Fruit fly (Drosophila melanogaster) Kc167 (cell line): ENCODE results near the gene GstT4.

Experiments used
- h ChIP-seq: fragments of >200 bp; optimal IDR thresholded peaks from 3 replicates; lab custom pipeline; 2018; ENCODE audit warnings: missing external identifiers
- insv ChIP-seq: fragments of >200 bp; optimal IDR thresholded peaks from 3 replicates; lab custom pipeline; 2018; ENCODE audit warnings: missing external identifiers
- psq ChIP-seq: fragments of >200 bp; optimal IDR thresholded peaks from 2 replicates; lab custom pipeline; 2017; ENCODE audit warnings: missing external identifiers

dm6 chrX:13411376-13411973 lies 6.9 kb downstream of the GstT4 start:
- TF ChIP-seq psq (lab: Kevin White, UChicago), result no peak
- TF ChIP-seq insv (lab: Kevin White, UChicago), result no peak
- TF ChIP-seq h (lab: Kevin White, UChicago), result no peak
